Worm (Caenorhabditis elegans) whole organism, late embryonic: ENCODE data around the gene clpf-1.

Source experiments
- C38D4.7 ChIP-seq: fragments of 200-800 bp; sonication (Bioruptor generic); optimal IDR thresholded peaks from 2 replicates; lab custom pipeline; 2018; ENCODE audit warnings: mild to moderate bottlenecking, missing genetic modification characterization, moderate library complexity, missing compliant biosample characterization
- F13H6.1 ChIP-seq: sonication (generic microtip); optimal IDR thresholded peaks from 2 replicates; lab custom pipeline; 2016; ENCODE audit warnings: missing genetic modification characterization, missing compliant biosample characterization
- K02D7.2 ChIP-seq: sonication (generic microtip); optimal IDR thresholded peaks from 2 replicates; lab custom pipeline; 2017; ENCODE audit warnings: mild to moderate bottlenecking, missing genetic modification characterization, missing compliant biosample characterization
- ceh-19 ChIP-seq: fragments of 200-800 bp; sonication (Bioruptor generic); optimal IDR thresholded peaks from 2 replicates; lab custom pipeline; 2018; ENCODE audit warnings: mild to moderate bottlenecking, missing genetic modification characterization, missing compliant biosample characterization
- ceh-48 ChIP-seq: sonication (generic microtip); optimal IDR thresholded peaks from 2 replicates; lab custom pipeline; 2016; ENCODE audit warnings: missing genetic modification characterization, inconsistent platforms, missing compliant biosample characterization
- ceh-6 ChIP-seq: fragments of 200-800 bp; sonication (Bioruptor generic); optimal IDR thresholded peaks from 2 replicates; lab custom pipeline; 2018; ENCODE audit warnings: mild to moderate bottlenecking, missing genetic modification characterization, missing compliant biosample characterization
- che-1 ChIP-seq: sonication (generic microtip); optimal IDR thresholded peaks from 2 replicates; lab custom pipeline; 2016; ENCODE audit warnings: mild to moderate bottlenecking, missing genetic modification characterization, missing compliant biosample characterization
- dmd-4 ChIP-seq: sonication (generic microtip); optimal IDR thresholded peaks from 2 replicates; lab custom pipeline; 2016; ENCODE audit warnings: borderline replicate concordance, missing genetic modification characterization, missing compliant biosample characterization
- elt-2 ChIP-seq: sonication (generic microtip); optimal IDR thresholded peaks from 2 replicates; lab custom pipeline; 2016; ENCODE audit warnings: missing genetic modification reagents, missing genetic modification characterization, missing compliant biosample characterization
- fax-1 ChIP-seq: sonication (generic microtip); optimal IDR thresholded peaks from 2 replicates; lab custom pipeline; 2016; ENCODE audit warnings: missing genotype, missing genetic modification characterization, missing compliant biosample characterization
- fkh-10 ChIP-seq: fragments of 150-350 bp; optimal IDR thresholded peaks from 2 replicates; lab custom pipeline; 2014; ENCODE audit warnings: missing biosample characterization, missing genetic modification reagents, missing genetic modification characterization
- gmeb-2 ChIP-seq: sonication (generic microtip); optimal IDR thresholded peaks from 2 replicates; lab custom pipeline; 2016; ENCODE audit warnings: missing genetic modification characterization, inconsistent platforms, missing compliant biosample characterization
- hlh-13 ChIP-seq: fragments of 200-800 bp; sonication (Bioruptor generic); optimal IDR thresholded peaks from 2 replicates; lab custom pipeline; 2018; ENCODE audit warnings: mild to moderate bottlenecking, missing genetic modification characterization, missing compliant biosample characterization
- hlh-15 ChIP-seq: sonication (generic microtip); optimal IDR thresholded peaks from 2 replicates; lab custom pipeline; 2016; ENCODE audit warnings: missing genetic modification characterization, missing compliant biosample characterization
- hlh-8 ChIP-seq: sonication (generic microtip); optimal IDR thresholded peaks from 2 replicates; lab custom pipeline; 2016; ENCODE audit warnings: missing genotype, missing genetic modification characterization, missing compliant biosample characterization
- lim-6 ChIP-seq: sonication (generic microtip); optimal IDR thresholded peaks from 2 replicates; lab custom pipeline; 2016; ENCODE audit warnings: missing genetic modification characterization, missing compliant biosample characterization
- mec-3 ChIP-seq: sonication (generic microtip); optimal IDR thresholded peaks from 2 replicates; lab custom pipeline; 2016; ENCODE audit warnings: borderline replicate concordance, missing genetic modification characterization, missing compliant biosample characterization
- nfya-1 ChIP-seq: sonication (generic microtip); optimal IDR thresholded peaks from 2 replicates; lab custom pipeline; 2017; ENCODE audit warnings: missing genetic modification characterization, mild to moderate bottlenecking, missing compliant biosample characterization, antibody characterized with exemption, moderate library complexity
- nhr-11 ChIP-seq: fragments of 150-350 bp; optimal IDR thresholded peaks from 2 replicates; lab custom pipeline; 2014; ENCODE audit warnings: missing biosample characterization, missing genetic modification characterization
- npax-4 ChIP-seq: sonication (generic microtip); optimal IDR thresholded peaks from 2 replicates; lab custom pipeline; 2016; ENCODE audit warnings: missing genetic modification characterization, missing compliant biosample characterization
- odd-2 ChIP-seq: sonication (generic microtip); optimal IDR thresholded peaks from 2 replicates; lab custom pipeline; 2017; ENCODE audit warnings: antibody characterized with exemption, mild to moderate bottlenecking, missing genetic modification characterization, missing compliant biosample characterization
- pax-1 ChIP-seq: fragments of 150-350 bp; optimal IDR thresholded peaks from 2 replicates; lab custom pipeline; 2014; ENCODE audit warnings: missing biosample characterization, missing genetic modification characterization
- pqm-1 ChIP-seq: sonication (generic microtip); optimal IDR thresholded peaks from 2 replicates; lab custom pipeline; 2016; ENCODE audit warnings: missing genetic modification characterization, missing compliant biosample characterization
- ref-2 ChIP-seq: sonication (generic microtip); optimal IDR thresholded peaks from 2 replicates; lab custom pipeline; 2016; ENCODE audit warnings: missing genetic modification characterization, missing compliant biosample characterization
- sox-4 ChIP-seq: sonication (generic microtip); optimal IDR thresholded peaks from 2 replicates; lab custom pipeline; 2017; ENCODE audit warnings: mild to moderate bottlenecking, missing genetic modification characterization, inconsistent platforms, missing compliant biosample characterization
- tbx-2 ChIP-seq: sonication (generic microtip); optimal IDR thresholded peaks from 2 replicates; lab custom pipeline; 2016; ENCODE audit warnings: missing genetic modification characterization, missing compliant biosample characterization
- tbx-7 ChIP-seq: sonication (generic microtip); optimal IDR thresholded peaks from 2 replicates; lab custom pipeline; 2016; ENCODE audit warnings: missing genotype, missing genetic modification characterization, missing compliant biosample characterization
- unc-3 ChIP-seq, 2 experiments: fragments of 200-800 bp in 1 of 2; sonication (Bioruptor generic) in 1 of 2; sonication (generic microtip) in 1 of 2; conservative IDR thresholded peaks in 1 of 2; optimal IDR thresholded peaks in 1 of 2; 2 replicates each; pipeline versions ENCODE4 v1.3.6 to Lab custom; 2016 to 2022; ENCODE audit warnings: missing compliant biosample characterization in 2 of 2, missing genetic modification characterization in 2 of 2, missing genetic modification reagents in 1 of 2
- unc-42 ChIP-seq: sonication (generic microtip); optimal IDR thresholded peaks from 2 replicates; lab custom pipeline; 2016; ENCODE audit warnings: missing genotype, missing genetic modification characterization, missing compliant biosample characterization
- ztf-16 ChIP-seq: sonication (generic microtip); optimal IDR thresholded peaks from 2 replicates; lab custom pipeline; 2017; ENCODE audit warnings: missing genetic modification characterization, missing compliant biosample characterization

The clpf-1 gene

DNA sequence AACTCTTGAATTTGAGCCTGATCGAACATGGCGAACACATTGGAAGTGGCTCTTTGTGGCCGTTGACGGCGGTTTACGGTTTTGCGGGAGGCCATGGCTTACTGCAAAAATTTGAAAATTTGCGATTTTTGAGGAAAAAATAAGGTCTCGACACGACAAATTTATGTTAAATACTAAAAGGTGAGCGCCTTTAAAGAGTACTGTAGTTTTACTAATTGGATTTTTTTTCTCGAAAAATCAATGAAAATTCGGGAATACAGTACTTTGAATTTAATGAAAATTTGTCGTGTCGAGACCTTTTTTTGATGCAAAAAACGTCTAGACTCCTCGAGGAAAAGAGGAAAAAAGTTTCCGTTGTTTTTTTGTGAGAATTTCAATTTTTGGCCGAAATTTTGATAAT, 3.9 kb upstream of the clpf-1 start, which contains the start of gene mlc-4:
TSS of gene mlc-4 (minus strand) at position 101 of the 400 bp plus-strand sequence.
- no peak for TF ChIP-seq ztf-16 (tag; lab: Kevin White, UChicago)

DNA sequence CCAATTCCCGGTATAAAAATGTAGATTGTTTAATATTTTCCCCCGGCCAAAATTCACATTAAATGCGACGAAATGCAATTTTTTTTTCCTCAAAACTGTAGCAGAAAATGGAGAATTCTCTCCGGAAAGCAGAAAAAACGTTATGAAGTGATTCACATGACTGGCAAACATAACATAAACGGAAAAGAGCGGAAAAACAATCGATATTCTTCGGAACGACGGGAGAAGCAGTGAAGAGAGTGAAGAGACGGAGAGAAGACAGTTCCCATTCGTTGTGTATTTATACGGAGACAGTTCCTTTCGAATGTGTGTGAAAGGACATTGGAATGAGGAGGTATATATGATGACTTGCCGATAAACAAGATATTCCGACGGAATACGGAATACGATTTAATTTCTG, 2.4 kb upstream of the clpf-1 start:
- TF ChIP-seq C38D4.7 (GFP tag; lab: Kevin White, UChicago) (no peak), ceh-6 (GFP tag; lab: Kevin White, UChicago) (no peak), F13H6.1 (tag; lab: Kevin White, UChicago) (no peak), hlh-8 (tag; lab: Kevin White, UChicago) (no peak), fkh-10 (GFP tag; lab: Kevin White, UChicago) (no peak)

ce11 chrIII:3395874-3396467, 1.6 kb upstream of the clpf-1 start, which contains the start of gene cri-3:
cri-3 (plus strand) TSS chrIII:3396355.
- TF ChIP-seq elt-2 (tag; lab: Kevin White, UChicago) (no peak), npax-4 (no peak), fkh-10 (GFP tag; lab: Kevin White, UChicago) (no peak), sox-4 (tag; lab: Kevin White, UChicago) (no peak), unc-42 (tag; lab: Kevin White, UChicago) (peak; percentile 10), ztf-16 (tag; lab: Kevin White, UChicago) (no peak), tbx-7 (no peak)

DNA sequence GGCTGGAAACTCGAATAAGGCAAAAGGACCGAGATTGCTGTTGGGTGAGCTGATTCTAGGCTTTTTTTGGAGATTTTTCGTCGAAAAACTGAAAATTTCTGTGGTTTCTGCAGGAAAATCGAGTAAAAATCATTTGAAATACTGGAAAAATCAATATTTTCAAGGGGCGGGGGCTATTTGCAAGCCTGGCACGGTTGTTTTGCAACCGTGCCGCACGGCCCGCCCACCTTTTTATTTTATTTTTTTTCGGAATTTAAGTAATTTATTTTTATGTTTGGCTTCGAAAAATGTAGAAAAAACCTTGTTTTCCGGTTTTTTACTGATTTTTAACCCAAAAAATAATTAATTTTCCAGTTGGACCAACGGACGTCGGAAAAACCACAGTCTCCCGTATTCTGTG, 942 bp downstream of the clpf-1 start:
- TF ChIP-seq ceh-48 (tag; lab: Kevin White, UChicago) (peak; percentile 29), C38D4.7 (GFP tag; lab: Kevin White, UChicago) (no peak)
- TF ChIP-seq, all 69 proteins: peak for 1

DNA sequence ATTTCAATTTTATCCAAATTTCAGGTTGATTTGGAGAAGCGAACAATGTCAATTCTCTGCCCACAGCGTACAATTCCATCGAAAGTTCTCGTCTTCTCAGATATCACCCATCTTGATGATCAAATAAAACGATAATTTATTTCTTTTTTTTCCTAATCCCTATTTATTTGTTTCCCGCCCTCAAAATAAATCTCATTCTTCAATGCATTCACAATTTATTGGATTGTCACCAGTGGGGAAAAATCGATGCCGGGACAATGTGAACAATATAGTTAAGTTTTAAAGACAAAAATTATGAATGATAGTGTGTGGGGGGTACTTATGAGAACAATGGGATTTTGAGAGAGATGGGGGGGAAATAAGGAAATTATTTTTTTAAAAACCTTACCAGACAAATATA, 2.9 kb downstream of the clpf-1 start:
- TF ChIP-seq gmeb-2 (tag; lab: Kevin White, UChicago) (no peak), nhr-11 (tag; lab: Kevin White, UChicago) (no peak), lim-6 (tag; lab: Kevin White, UChicago) (no peak), hlh-15 (tag; lab: Kevin White, UChicago) (no peak), K02D7.2 (no peak), elt-2 (tag; lab: Kevin White, UChicago) (no peak)

- peak; percentile 15 for TF ChIP-seq nfya-1 (tag; lab: Kevin White, UChicago)
- TF ChIP-seq che-1 (tag; lab: Kevin White, UChicago): no peak
- TF ChIP-seq pax-1 (tag; lab: Kevin White, UChicago): no peak
- TF ChIP-seq hlh-13 (GFP tag; lab: Kevin White, UChicago): no peak
- TF ChIP-seq ref-2 (tag; lab: Kevin White, UChicago): no peak
- TF ChIP-seq fax-1: no peak
- TF ChIP-seq pqm-1 (tag; lab: Kevin White, UChicago): no peak
- TF ChIP-seq odd-2: no peak
- TF ChIP-seq dmd-4 (tag; lab: Kevin White, UChicago): no peak
- TF ChIP-seq mec-3 (tag; lab: Kevin White, UChicago): no peak
- TF ChIP-seq sox-4 (tag; lab: Kevin White, UChicago): no peak
- TF ChIP-seq unc-3 (GFP tag; conservative IDR thresholded peaks at IDR 0.05; lab: Robert Waterston, UW): 0 out of 2 replicates have a peak, but pooled peaks have one; percentile 6
- TF ChIP-seq unc-3 (tag; optimal IDR thresholded peaks at IDR 0.05; lab: Kevin White, UChicago): no peak
- TF ChIP-seq tbx-2 (tag; lab: Kevin White, UChicago): peak; percentile 8
- no peak for TF ChIP-seq ceh-19
Observed at ce11 chrIII:3404354-3404913, 6.9 kb downstream of the clpf-1 start, which contains the start of the genes npp-9 and F59A2.5. npp-9 (minus strand) TSS chrIII:3404479. F59A2.5 (plus strand) TSS chrIII:3404863.
